Fruit fly (Drosophila melanogaster) whole organism, embryonic: ENCODE results near the gene CG34409.

Experiments
- Abd-B ChIP-seq: fragments of 200-800 bp; sonication (Bioruptor generic); optimal IDR thresholded peaks from 2 replicates; lab custom pipeline; 2018; ENCODE audit warnings: missing biosample characterization, mild to moderate bottlenecking, missing genetic modification characterization, moderate library complexity
- CG10462 ChIP-seq: fragments of 200-800 bp; sonication (Bioruptor generic); optimal IDR thresholded peaks from 2 replicates; lab custom pipeline; 2016; ENCODE audit warnings: missing biosample characterization, missing genetic modification characterization
- CG11504 ChIP-seq: fragments of 200-800 bp; sonication (Bioruptor generic); optimal IDR thresholded peaks from 3 replicates; lab custom pipeline; 2019; ENCODE audit warnings: missing biosample characterization, mild to moderate bottlenecking, missing genetic modification characterization, moderate library complexity
- CG12219 ChIP-seq: fragments of 200-800 bp; sonication (Bioruptor generic); optimal IDR thresholded peaks from 3 replicates; lab custom pipeline; 2018; ENCODE audit warnings: missing biosample characterization, mild to moderate bottlenecking, missing genetic modification characterization
- CG13123 ChIP-seq: fragments of 200-800 bp; sonication (Bioruptor generic); optimal IDR thresholded peaks from 2 replicates; lab custom pipeline; 2016; ENCODE audit warnings: missing biosample characterization, missing genetic modification characterization
- CG14014 ChIP-seq: fragments of 200-800 bp; sonication (Bioruptor generic); IDR thresholded peaks from 2 replicates; pipeline ENCODE4 v1.3.6; 2022; ENCODE audit warnings: missing biosample characterization, missing genetic modification characterization
- CG14050 ChIP-seq: fragments of 200-800 bp; sonication (Bioruptor generic); IDR thresholded peaks from 3 replicates; pipeline ENCODE4 v1.3.6; 2022; ENCODE audit warnings: missing biosample characterization, missing genetic modification characterization
- CG14860 ChIP-seq: fragments of 200-800 bp; sonication (Bioruptor generic); IDR thresholded peaks from 3 replicates; pipeline ENCODE4 v1.3.6; 2022; ENCODE audit warnings: missing biosample characterization, missing genetic modification characterization; ENCODE audit not compliant: partially characterized antibody
- CG1603 ChIP-seq: fragments of 200-800 bp; sonication (Bioruptor generic); optimal IDR thresholded peaks from 2 replicates; lab custom pipeline; 2019; ENCODE audit warnings: missing biosample characterization, mild to moderate bottlenecking, missing genetic modification characterization, moderate library complexity
- CG16863 ChIP-seq: fragments of 200-800 bp; sonication (Bioruptor generic); optimal IDR thresholded peaks from 3 replicates; lab custom pipeline; 2016; ENCODE audit warnings: missing biosample characterization, missing genetic modification characterization
- CG1792 ChIP-seq: fragments of 200-800 bp; sonication (Bioruptor generic); optimal IDR thresholded peaks from 2 replicates; lab custom pipeline; 2016; ENCODE audit warnings: missing biosample characterization, missing genetic modification characterization
- CG18619 ChIP-seq: fragments of 200-800 bp; sonication (Bioruptor generic); optimal IDR thresholded peaks from 3 replicates; lab custom pipeline; 2017; ENCODE audit warnings: missing biosample characterization, mild to moderate bottlenecking, missing genetic modification characterization
- CG2712 ChIP-seq: fragments of 200-800 bp; optimal IDR thresholded peaks from 3 replicates; lab custom pipeline; 2019; ENCODE audit warnings: missing biosample characterization, mild to moderate bottlenecking, missing genetic modification characterization, moderate library complexity
- CG3281 ChIP-seq: fragments of 200-800 bp; sonication (Bioruptor generic); optimal IDR thresholded peaks from 3 replicates; lab custom pipeline; 2017; ENCODE audit warnings: missing biosample characterization, mild to moderate bottlenecking, missing genetic modification characterization
- CG4282 ChIP-seq: fragments of 200-800 bp; sonication (Bioruptor generic); optimal IDR thresholded peaks from 2 replicates; lab custom pipeline; 2016; ENCODE audit warnings: missing biosample characterization, missing genetic modification characterization
- CG6654 ChIP-seq: fragments of 200-800 bp; sonication (Bioruptor generic); optimal IDR thresholded peaks from 2 replicates; lab custom pipeline; 2017; ENCODE audit warnings: missing biosample characterization, mild to moderate bottlenecking, missing genetic modification characterization
- CG6854 ChIP-seq: fragments of 200-800 bp; sonication (Bioruptor generic); optimal IDR thresholded peaks from 3 replicates; lab custom pipeline; 2017; ENCODE audit warnings: missing biosample characterization, mild to moderate bottlenecking, missing genetic modification characterization
- CG7357 ChIP-seq: fragments of 200-800 bp; sonication (Bioruptor generic); IDR thresholded peaks from 3 replicates; pipeline ENCODE4 v1.3.6; 2022; ENCODE audit warnings: missing biosample characterization, missing genetic modification characterization
- CG9727 ChIP-seq: fragments of 200-800 bp; sonication (Bioruptor generic); optimal IDR thresholded peaks from 3 replicates; lab custom pipeline; 2017; ENCODE audit warnings: missing biosample characterization, mild to moderate bottlenecking, missing genetic modification characterization
- Dfd ChIP-seq, 2 experiments: fragments of >200 bp; optimal IDR thresholded peaks; 2 replicates each; lab custom pipeline; 2017; ENCODE audit warnings: missing biosample characterization in 2 of 2, missing genetic modification characterization in 2 of 2
- Fer3 ChIP-seq: fragments of 200-800 bp; sonication (Bioruptor generic); optimal IDR thresholded peaks from 2 replicates; lab custom pipeline; 2018; ENCODE audit warnings: missing biosample characterization, mild to moderate bottlenecking, missing genetic modification characterization, moderate library complexity
- H15 ChIP-seq: fragments of 200-800 bp; sonication (Bioruptor generic); IDR thresholded peaks from 3 replicates; pipeline ENCODE4 v1.3.6; 2022; ENCODE audit warnings: missing biosample characterization, missing genetic modification characterization
- HLH54F ChIP-seq: fragments of 200-800 bp; sonication (Bioruptor generic); optimal IDR thresholded peaks from 3 replicates; lab custom pipeline; 2016; ENCODE audit warnings: missing biosample characterization, missing genetic modification characterization
- Hand ChIP-seq: fragments of 200-800 bp; sonication (Bioruptor generic); optimal IDR thresholded peaks from 2 replicates; lab custom pipeline; 2017; ENCODE audit warnings: mild to moderate bottlenecking, missing biosample characterization, missing genetic modification reagents, missing genetic modification characterization
- Hr39 ChIP-seq: fragments of >200 bp; optimal IDR thresholded peaks from 2 replicates; lab custom pipeline; 2017
- Jarid2 ChIP-seq: fragments of 200-800 bp; sonication (Bioruptor generic); optimal IDR thresholded peaks from 3 replicates; lab custom pipeline; 2017; ENCODE audit warnings: mild to moderate bottlenecking, missing biosample characterization, missing genetic modification reagents, missing genetic modification characterization
- Kr ChIP-seq: fragments of 200-800 bp; sonication (Bioruptor generic); optimal IDR thresholded peaks from 2 replicates; lab custom pipeline; 2017; ENCODE audit warnings: missing biosample characterization, mild to moderate bottlenecking, missing genetic modification characterization
- Lim3 ChIP-seq: fragments of 200-800 bp; sonication (Bioruptor generic); IDR thresholded peaks from 2 replicates; pipeline ENCODE4 v1.3.6; 2022; ENCODE audit warnings: missing biosample characterization, missing genetic modification characterization
- Poxn ChIP-seq: fragments of 200-800 bp; sonication (Bioruptor generic); IDR thresholded peaks from 2 replicates; pipeline ENCODE4 v1.3.6; 2022; ENCODE audit warnings: missing biosample characterization, missing genetic modification characterization
- Sin3A ChIP-seq: fragments of >200 bp; optimal IDR thresholded peaks from 2 replicates; lab custom pipeline; 2018
- Spps ChIP-seq: fragments of 200-800 bp; sonication (Bioruptor generic); optimal IDR thresholded peaks from 2 replicates; lab custom pipeline; 2018; ENCODE audit warnings: missing biosample characterization, mild to moderate bottlenecking, missing genetic modification characterization
- Tbp ChIP-seq: fragments of >200 bp; optimal IDR thresholded peaks from 2 replicates; lab custom pipeline; 2018; ENCODE audit warnings: missing biosample characterization, missing genetic modification characterization
- cas ChIP-seq: fragments of 200-800 bp; sonication (Bioruptor generic); IDR thresholded peaks from 2 replicates; pipeline ENCODE4 v1.3.6; 2022; ENCODE audit warnings: missing biosample characterization, missing genetic modification characterization
- caup ChIP-seq: fragments of 200-800 bp; sonication (Bioruptor generic); optimal IDR thresholded peaks from 3 replicates; lab custom pipeline; 2017; ENCODE audit warnings: missing biosample characterization, mild to moderate bottlenecking, missing genetic modification characterization, moderate library complexity; ENCODE audit not compliant: severe bottlenecking
- chinmo ChIP-seq: fragments of 200-800 bp; sonication (Bioruptor generic); IDR thresholded peaks from 4 replicates; pipeline ENCODE4 v1.3.6; 2022; ENCODE audit warnings: missing biosample characterization, missing genetic modification characterization; ENCODE audit not compliant: partially characterized antibody
- crp ChIP-seq, 2 experiments: fragments of 200-800 bp; sonication (Bioruptor generic); optimal IDR thresholded peaks; 2 replicates in 1 of 2; 3 replicates in 1 of 2; lab custom pipeline; 2017; ENCODE audit warnings: missing biosample characterization in 2 of 2, missing genetic modification characterization in 2 of 2, mild to moderate bottlenecking in 1 of 2, moderate library complexity in 1 of 2
- da ChIP-seq: fragments of 200-800 bp; sonication (Bioruptor generic); optimal IDR thresholded peaks from 2 replicates; lab custom pipeline; 2016; ENCODE audit warnings: missing biosample characterization, missing genetic modification characterization
- disco-r ChIP-seq: fragments of 200-800 bp; sonication (Bioruptor generic); optimal IDR thresholded peaks from 2 replicates; lab custom pipeline; 2016; ENCODE audit warnings: missing biosample characterization, missing genetic modification characterization
- fu2 ChIP-seq: fragments of 200-800 bp; sonication (Bioruptor generic); optimal IDR thresholded peaks from 2 replicates; lab custom pipeline; 2016; ENCODE audit warnings: missing biosample characterization, missing genetic modification characterization
- gfzf ChIP-seq: fragments of 200-800 bp; sonication (Bioruptor generic); optimal IDR thresholded peaks from 2 replicates; lab custom pipeline; 2016; ENCODE audit warnings: missing biosample characterization, mild to moderate bottlenecking, missing genetic modification characterization, moderate library complexity
- grau ChIP-seq: fragments of 200-800 bp; optimal IDR thresholded peaks from 3 replicates; lab custom pipeline; 2019; ENCODE audit warnings: missing biosample characterization, mild to moderate bottlenecking, missing genetic modification characterization, moderate library complexity
- gsb-n ChIP-seq: fragments of 200-800 bp; sonication (Bioruptor generic); optimal IDR thresholded peaks from 3 replicates; lab custom pipeline; 2018; ENCODE audit warnings: missing biosample characterization, mild to moderate bottlenecking, missing genetic modification characterization
- knrl ChIP-seq: fragments of 200-800 bp; sonication (Bioruptor generic); IDR thresholded peaks from 3 replicates; pipeline ENCODE4 v1.3.6; 2022; ENCODE audit warnings: missing biosample characterization, missing genetic modification characterization; ENCODE audit not compliant: partially characterized antibody
- nmo ChIP-seq: fragments of 200-800 bp; sonication (Bioruptor generic); optimal IDR thresholded peaks from 2 replicates; lab custom pipeline; 2018; ENCODE audit warnings: missing biosample characterization, mild to moderate bottlenecking, missing genetic modification characterization, moderate library complexity
- ranshi ChIP-seq: fragments of 200-800 bp; sonication (Bioruptor generic); IDR thresholded peaks from 2 replicates; pipeline ENCODE4 v1.3.6; 2022; ENCODE audit warnings: missing biosample characterization, missing genetic modification characterization
- seq ChIP-seq: fragments of 200-800 bp; sonication (Bioruptor generic); IDR thresholded peaks from 2 replicates; pipeline ENCODE4 v1.3.6; 2022; ENCODE audit warnings: missing biosample characterization, missing genetic modification characterization
- sima ChIP-seq: fragments of 200-800 bp; sonication (Bioruptor generic); optimal IDR thresholded peaks from 2 replicates; lab custom pipeline; 2016; ENCODE audit warnings: missing biosample characterization, missing genetic modification characterization
- tio ChIP-seq: fragments of 200-800 bp; sonication (Bioruptor generic); optimal IDR thresholded peaks from 2 replicates; lab custom pipeline; 2017; ENCODE audit warnings: missing biosample characterization, missing genetic modification characterization, inconsistent platforms
- twi ChIP-seq: fragments of 200-800 bp; optimal IDR thresholded peaks from 2 replicates; lab custom pipeline; 2019; ENCODE audit warnings: missing biosample characterization, mild to moderate bottlenecking, missing genetic modification characterization, moderate library complexity
- unc-4 ChIP-seq: fragments of 200-800 bp; sonication (Bioruptor generic); IDR thresholded peaks from 2 replicates; pipeline ENCODE4 v1.3.6; 2022; ENCODE audit warnings: missing biosample characterization, missing genetic modification characterization; ENCODE audit not compliant: partially characterized antibody
- yki ChIP-seq: fragments of >200 bp; optimal IDR thresholded peaks from 3 replicates; lab custom pipeline; 2018

Gene CG34409

DNA sequence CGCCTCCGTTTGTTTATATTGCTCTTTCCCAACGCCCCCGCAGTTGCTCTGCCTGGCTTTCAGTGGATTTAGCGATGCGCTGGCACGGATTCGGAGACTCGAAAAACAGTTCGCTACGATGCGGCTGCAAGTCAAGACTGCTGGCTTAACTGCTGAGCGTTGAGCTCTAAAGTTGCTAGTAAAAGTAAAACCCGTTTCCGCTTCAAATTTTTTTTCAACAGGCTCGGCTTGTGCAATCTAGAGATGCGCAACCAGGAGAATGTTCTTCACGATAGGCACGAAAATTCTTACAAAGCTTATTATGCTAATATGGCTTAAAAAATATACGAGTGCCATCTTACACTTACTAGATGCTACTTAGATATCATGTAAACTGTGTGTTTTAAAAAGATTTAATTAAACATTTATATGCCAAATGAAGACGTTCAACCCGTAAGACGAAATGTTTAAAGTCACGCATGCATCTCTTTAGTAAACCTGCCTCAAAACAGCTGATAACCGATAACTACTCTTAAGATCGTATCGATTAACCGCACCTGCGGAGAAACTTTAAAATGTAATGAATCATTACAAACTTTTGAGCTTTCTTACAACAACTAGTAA, 1.2 kb upstream of the CG34409 start, which contains the start of gene CG12948 (continued):
- peak; percentile 3 for TF ChIP-seq fu2 (GFP tag; lab: Kevin White, UChicago)
- TF ChIP-seq Hr39: no peak
- peak; percentile 49 for TF ChIP-seq nmo (GFP tag; lab: Kevin White, UChicago)
- TF ChIP-seq knrl (GFP tag; lab: Robert Waterston, UW): peak; percentile 87; the same call in 2 of the 3 replicates
- TF ChIP-seq caup (GFP tag; lab: Kevin White, UChicago): no peak
- peak; percentile 67 for TF ChIP-seq grau (tag; lab: Kevin White, UChicago)
- peak; percentile 4 for TF ChIP-seq CG12219 (GFP tag; lab: Kevin White, UChicago)
- TF ChIP-seq CG13123 (GFP tag; lab: Kevin White, UChicago): no peak
- no peak for TF ChIP-seq gsb-n (tag; lab: Kevin White, UChicago)
- TF ChIP-seq CG7357 (GFP tag; lab: Robert Waterston, UW): no peak
- TF ChIP-seq CG18619 (GFP tag; lab: Kevin White, UChicago): no peak
- TF ChIP-seq CG2712 (tag; lab: Kevin White, UChicago): no peak
- TF ChIP-seq unc-4 (GFP tag; lab: Robert Waterston, UW): peak; percentile 94
- TF ChIP-seq H15 (GFP tag; lab: Robert Waterston, UW): no peak
- peak; percentile 50 for TF ChIP-seq CG1603 (tag; lab: Kevin White, UChicago)
- no peak for TF ChIP-seq CG11504 (tag; lab: Kevin White, UChicago)
- TF ChIP-seq disco-r (GFP tag; lab: Kevin White, UChicago): no peak
- TF ChIP-seq tio (GFP tag; lab: Kevin White, UChicago): no peak
- TF ChIP-seq CG4282 (GFP tag; lab: Kevin White, UChicago): no peak
- peak; percentile 61 for TF ChIP-seq Abd-B (GFP tag; lab: Kevin White, UChicago)
- TF ChIP-seq Jarid2 (GFP tag; lab: Kevin White, UChicago): no peak
- no peak for TF ChIP-seq Hand (GFP tag; lab: Kevin White, UChicago)
- no peak for TF ChIP-seq cas (GFP tag; lab: Robert Waterston, UW)
- TF ChIP-seq CG1792 (GFP tag; lab: Kevin White, UChicago): peak; percentile 16
- peak; percentile 61 for TF ChIP-seq CG9727 (GFP tag; lab: Kevin White, UChicago)
- TF ChIP-seq CG3281 (GFP tag; lab: Kevin White, UChicago): peak; percentile 71
- TF ChIP-seq HLH54F (GFP tag; lab: Kevin White, UChicago): peak; percentile 53
- no peak for TF ChIP-seq seq (GFP tag; lab: Robert Waterston, UW)
- no peak for TF ChIP-seq CG6654 (GFP tag; lab: Kevin White, UChicago)
- TF ChIP-seq CG14860 (GFP tag; lab: Robert Waterston, UW): peak; percentile 78; the same call in 2 of the 3 replicates
- TF ChIP-seq CG14014: peak; percentile 53
- TF ChIP-seq Fer3 (tag; lab: Kevin White, UChicago): peak; percentile 55
- no peak; the same call in 2 of the 3 replicates for TF ChIP-seq CG14050
- no peak for TF ChIP-seq Lim3
- no peak for TF ChIP-seq Dfd (GFP tag; optimal IDR thresholded peaks at IDR 0.05; lab: Kevin White, UChicago)
- TF ChIP-seq sima (GFP tag; lab: Kevin White, UChicago): no peak
- no peak for TF ChIP-seq CG6854 (GFP tag; lab: Kevin White, UChicago)
- TF ChIP-seq Kr: no peak
- peak; percentile 4 for TF ChIP-seq Spps (tag; lab: Kevin White, UChicago)
- peak; percentile 16 for TF ChIP-seq twi
- no peak for TF ChIP-seq Tbp (GFP tag; lab: Kevin White, UChicago)
- TF ChIP-seq CG16863 (GFP tag; lab: Kevin White, UChicago): peak; percentile 12
- peak; percentile 55 for TF ChIP-seq Sin3A
- no peak for TF ChIP-seq CG10462 (GFP tag; lab: Kevin White, UChicago)
- TF ChIP-seq crp (GFP tag; optimal IDR thresholded peaks at IDR 0.05; lab: Kevin White, UChicago): peak; percentile 38 to 86
- TF ChIP-seq yki (lab: Kevin White, UChicago): no peak
- no peak; the same call in 1 of the 2 replicates for TF ChIP-seq ranshi (GFP tag; lab: Robert Waterston, UW)
- no peak for TF ChIP-seq Poxn (GFP tag; lab: Robert Waterston, UW)
- no peak for TF ChIP-seq da (GFP tag; lab: Kevin White, UChicago)
- no peak for TF ChIP-seq gfzf (GFP tag; lab: Kevin White, UChicago)
- TF ChIP-seq chinmo (GFP tag; lab: Robert Waterston, UW): peak; percentile 90
